Fruit fly (Drosophila melanogaster) whole organism, embryonic: ENCODE data around the gene Ubc6.

Source experiments
- Atf3 ChIP-seq: fragments of 200-800 bp; sonication (Bioruptor generic); optimal IDR thresholded peaks from 3 replicates; lab custom pipeline; 2016; ENCODE audit warnings: missing biosample characterization, missing genetic modification characterization
- CG10462 ChIP-seq: fragments of 200-800 bp; sonication (Bioruptor generic); optimal IDR thresholded peaks from 2 replicates; lab custom pipeline; 2016; ENCODE audit warnings: missing biosample characterization, missing genetic modification characterization
- CG10654 ChIP-seq: fragments of 200-800 bp; sonication (Bioruptor generic); optimal IDR thresholded peaks from 2 replicates; lab custom pipeline; 2016; ENCODE audit warnings: missing biosample characterization, missing genetic modification characterization
- CG10979 ChIP-seq: fragments of 200-800 bp; sonication (Bioruptor generic); optimal IDR thresholded peaks from 2 replicates; lab custom pipeline; 2018; ENCODE audit warnings: missing biosample characterization, mild to moderate bottlenecking, missing genetic modification characterization, moderate library complexity
- CG13424 ChIP-seq: fragments of 200-800 bp; sonication (Bioruptor generic); optimal IDR thresholded peaks from 2 replicates; lab custom pipeline; 2019; ENCODE audit warnings: missing biosample characterization, mild to moderate bottlenecking, missing genetic modification characterization, moderate library complexity
- CG13624 ChIP-seq: fragments of 200-800 bp; sonication (Bioruptor generic); optimal IDR thresholded peaks from 2 replicates; lab custom pipeline; 2016; ENCODE audit warnings: missing biosample characterization, missing genetic modification characterization
- CG13894 ChIP-seq: fragments of 200-800 bp; sonication (Bioruptor generic); optimal IDR thresholded peaks from 3 replicates; lab custom pipeline; 2018; ENCODE audit warnings: missing biosample characterization, mild to moderate bottlenecking, missing genetic modification characterization, moderate library complexity
- CG14710 ChIP-seq: fragments of 200-800 bp; sonication (Bioruptor generic); optimal IDR thresholded peaks from 3 replicates; lab custom pipeline; 2019; ENCODE audit warnings: missing biosample characterization, mild to moderate bottlenecking, missing genetic modification characterization, moderate library complexity
- CG17912 ChIP-seq: fragments of 200-800 bp; sonication (Bioruptor generic); optimal IDR thresholded peaks from 2 replicates; lab custom pipeline; 2018; ENCODE audit warnings: missing biosample characterization, mild to moderate bottlenecking, missing genetic modification characterization
- CG30020 ChIP-seq: fragments of 200-800 bp; optimal IDR thresholded peaks from 2 replicates; lab custom pipeline; 2019; ENCODE audit warnings: missing biosample characterization, mild to moderate bottlenecking, missing genetic modification characterization, moderate library complexity
- CG3847 ChIP-seq: fragments of 200-800 bp; sonication (Bioruptor generic); IDR thresholded peaks from 2 replicates; pipeline ENCODE4 v1.3.6; 2022; ENCODE audit warnings: missing biosample characterization, missing genetic modification characterization
- CG4404 ChIP-seq: fragments of 200-800 bp; sonication (Bioruptor generic); IDR thresholded peaks from 2 replicates; pipeline ENCODE4 v1.3.6; 2022; ENCODE audit warnings: missing biosample characterization, missing genetic modification characterization
- CG4707 ChIP-seq: fragments of 200-800 bp; sonication (Bioruptor generic); optimal IDR thresholded peaks from 2 replicates; lab custom pipeline; 2018; ENCODE audit warnings: missing biosample characterization, mild to moderate bottlenecking, missing genetic modification characterization, moderate library complexity
- CG4820 ChIP-seq: fragments of 200-800 bp; sonication (Bioruptor generic); optimal IDR thresholded peaks from 3 replicates; lab custom pipeline; 2016; ENCODE audit warnings: missing biosample characterization, missing genetic modification characterization
- CG7357 ChIP-seq: fragments of 200-800 bp; sonication (Bioruptor generic); IDR thresholded peaks from 3 replicates; pipeline ENCODE4 v1.3.6; 2022; ENCODE audit warnings: missing biosample characterization, missing genetic modification characterization
- CG7928 ChIP-seq: fragments of 200-800 bp; sonication (Bioruptor generic); optimal IDR thresholded peaks from 2 replicates; lab custom pipeline; 2017; ENCODE audit warnings: missing biosample characterization, mild to moderate bottlenecking, missing genetic modification characterization
- CG8478 ChIP-seq: fragments of >200 bp; optimal IDR thresholded peaks from 2 replicates; lab custom pipeline; 2018
- CG8924 ChIP-seq: fragments of 200-800 bp; optimal IDR thresholded peaks from 3 replicates; lab custom pipeline; 2019; ENCODE audit warnings: missing biosample characterization, mild to moderate bottlenecking, missing genetic modification characterization, moderate library complexity
- Eip74EF ChIP-seq, 2 experiments: fragments of 200-800 bp in 1 of 2; fragments of >200 bp in 1 of 2; sonication (Bioruptor generic) in 1 of 2; optimal IDR thresholded peaks; 2 replicates each; lab custom pipeline; 2017 to 2019; ENCODE audit warnings: missing biosample characterization in 2 of 2, missing genetic modification characterization in 2 of 2, mild to moderate bottlenecking in 1 of 2, moderate library complexity in 1 of 2
- HLHmδ ChIP-seq: fragments of 200-800 bp; sonication (Bioruptor generic); optimal IDR thresholded peaks from 2 replicates; lab custom pipeline; 2018; ENCODE audit warnings: missing biosample characterization, mild to moderate bottlenecking, missing genetic modification characterization, moderate library complexity
- Lpt ChIP-seq: fragments of >200 bp; optimal IDR thresholded peaks from 2 replicates; lab custom pipeline; 2018; ENCODE audit warnings: missing biosample characterization, missing genetic modification characterization
- Mrtf ChIP-seq: fragments of 200-800 bp; sonication (Bioruptor generic); IDR thresholded peaks from 3 replicates; pipeline ENCODE4 v1.3.6; 2022; ENCODE audit warnings: missing biosample characterization, missing genetic modification characterization
- Nf-YA ChIP-seq: fragments of 200-800 bp; sonication (Bioruptor generic); IDR thresholded peaks from 2 replicates; pipeline ENCODE4 v1.3.6; 2022; ENCODE audit warnings: missing biosample characterization, missing genetic modification characterization
- Pdp1 ChIP-seq, 2 experiments: fragments of 200-800 bp; sonication (Bioruptor generic); optimal IDR thresholded peaks; 3 replicates each; lab custom pipeline; 2016; ENCODE audit warnings: missing biosample characterization in 2 of 2, missing genetic modification characterization in 2 of 2, mild to moderate bottlenecking in 1 of 2, moderate library complexity in 1 of 2
- Side ChIP-seq: fragments of 200-800 bp; sonication (Bioruptor generic); optimal IDR thresholded peaks from 2 replicates; lab custom pipeline; 2016; ENCODE audit warnings: missing biosample characterization, missing genetic modification characterization
- Spps ChIP-seq: fragments of 200-800 bp; sonication (Bioruptor generic); optimal IDR thresholded peaks from 2 replicates; lab custom pipeline; 2018; ENCODE audit warnings: missing biosample characterization, mild to moderate bottlenecking, missing genetic modification characterization
- amos ChIP-seq: fragments of 200-800 bp; sonication (Bioruptor generic); IDR thresholded peaks from 2 replicates; pipeline ENCODE4 v1.3.6; 2022; ENCODE audit warnings: missing biosample characterization, missing genetic modification characterization; ENCODE audit not compliant: partially characterized antibody
- ara ChIP-seq: fragments of 200-800 bp; sonication (Bioruptor generic); IDR thresholded peaks from 2 replicates; pipeline ENCODE4 v1.3.6; 2022; ENCODE audit warnings: missing biosample characterization, missing genetic modification characterization
- bbx ChIP-seq: fragments of 200-800 bp; sonication (Bioruptor generic); IDR thresholded peaks from 2 replicates; pipeline ENCODE4 v1.3.6; 2022; ENCODE audit warnings: missing biosample characterization, missing genetic modification characterization; ENCODE audit not compliant: partially characterized antibody
- bigmax ChIP-seq: fragments of 200-800 bp; sonication (Bioruptor generic); optimal IDR thresholded peaks from 2 replicates; lab custom pipeline; 2018; ENCODE audit warnings: missing biosample characterization, mild to moderate bottlenecking, missing genetic modification characterization
- bowl ChIP-seq: fragments of 200-800 bp; sonication (Bioruptor generic); IDR thresholded peaks from 2 replicates; pipeline ENCODE4 v1.3.6; 2022; ENCODE audit warnings: missing biosample characterization, missing genetic modification characterization
- crc ChIP-seq: fragments of 200-800 bp; sonication (Bioruptor generic); optimal IDR thresholded peaks from 2 replicates; lab custom pipeline; 2016; ENCODE audit warnings: missing biosample characterization, missing genetic modification characterization
- dati ChIP-seq: fragments of 200-800 bp; sonication (Bioruptor generic); IDR thresholded peaks from 2 replicates; pipeline ENCODE4 v1.3.6; 2022; ENCODE audit warnings: missing biosample characterization, missing genetic modification characterization
- dysf ChIP-seq: fragments of 200-800 bp; sonication (Bioruptor generic); IDR thresholded peaks from 3 replicates; pipeline ENCODE4 v1.3.6; 2022; ENCODE audit warnings: missing biosample characterization, missing genetic modification characterization
- exex ChIP-seq: fragments of 200-800 bp; sonication (Bioruptor generic); optimal IDR thresholded peaks from 4 replicates; lab custom pipeline; 2018; ENCODE audit warnings: missing biosample characterization, mild to moderate bottlenecking, missing genetic modification characterization, moderate library complexity
- kay ChIP-seq: fragments of 200-800 bp; sonication (Bioruptor generic); optimal IDR thresholded peaks from 2 replicates; lab custom pipeline; 2016; ENCODE audit warnings: missing biosample characterization, missing genetic modification characterization
- maf-S ChIP-seq: fragments of 200-800 bp; sonication (Bioruptor generic); optimal IDR thresholded peaks from 2 replicates; lab custom pipeline; 2016; ENCODE audit warnings: missing biosample characterization, missing genetic modification characterization
- onecut ChIP-seq: fragments of 200-800 bp; sonication (Bioruptor generic); IDR thresholded peaks from 2 replicates; pipeline ENCODE4 v1.3.6; 2022; ENCODE audit warnings: missing biosample characterization, missing genetic modification characterization
- p53 ChIP-seq: fragments of 200-800 bp; sonication (Bioruptor generic); optimal IDR thresholded peaks from 2 replicates; lab custom pipeline; 2016; ENCODE audit warnings: missing biosample characterization, missing genetic modification characterization
- pb ChIP-seq: fragments of 200-800 bp; sonication (Bioruptor generic); optimal IDR thresholded peaks from 3 replicates; lab custom pipeline; 2016; ENCODE audit warnings: missing biosample characterization, missing genetic modification characterization
- pho ChIP-seq: fragments of 200-800 bp; sonication (Bioruptor generic); optimal IDR thresholded peaks from 2 replicates; lab custom pipeline; 2016; ENCODE audit warnings: missing biosample characterization, missing genetic modification characterization
- ro ChIP-seq: fragments of 200-800 bp; sonication (Bioruptor generic); IDR thresholded peaks from 2 replicates; pipeline ENCODE4 v1.3.6; 2022; ENCODE audit warnings: missing biosample characterization, missing genetic modification characterization
- sd ChIP-seq: fragments of 200-800 bp; sonication (Bioruptor generic); optimal IDR thresholded peaks from 3 replicates; lab custom pipeline; 2018; ENCODE audit warnings: missing biosample characterization, mild to moderate bottlenecking, missing genetic modification characterization, moderate library complexity
- slp2 ChIP-seq: fragments of 200-800 bp; sonication (Bioruptor generic); optimal IDR thresholded peaks from 2 replicates; lab custom pipeline; 2016; ENCODE audit warnings: missing biosample characterization, missing genetic modification characterization
- so ChIP-seq: fragments of 200-800 bp; sonication (Bioruptor generic); IDR thresholded peaks from 3 replicates; pipeline ENCODE4 v1.3.6; 2022; ENCODE audit warnings: missing biosample characterization, missing genetic modification characterization
- trh ChIP-seq: fragments of 200-800 bp; sonication (Bioruptor generic); optimal IDR thresholded peaks from 2 replicates; lab custom pipeline; 2016; ENCODE audit warnings: missing biosample characterization, missing genetic modification characterization
- tx ChIP-seq: fragments of 200-800 bp; sonication (Bioruptor generic); optimal IDR thresholded peaks from 2 replicates; lab custom pipeline; 2016; ENCODE audit warnings: missing biosample characterization, missing genetic modification characterization
- vfl ChIP-seq: fragments of 200-800 bp; sonication (Bioruptor generic); optimal IDR thresholded peaks from 2 replicates; lab custom pipeline; 2016; ENCODE audit warnings: missing biosample characterization, missing genetic modification characterization
- wor ChIP-seq: fragments of 200-800 bp; sonication (Bioruptor generic); IDR thresholded peaks from 2 replicates; pipeline ENCODE4 v1.3.6; 2022; ENCODE audit warnings: missing biosample characterization, missing genetic modification characterization
- yki ChIP-seq: fragments of >200 bp; optimal IDR thresholded peaks from 3 replicates; lab custom pipeline; 2018
- zfh1 ChIP-seq: fragments of 200-800 bp; sonication (Bioruptor generic); IDR thresholded peaks from 3 replicates; pipeline ENCODE4 v1.3.6; 2022; ENCODE audit warnings: missing biosample characterization, missing genetic modification characterization

The Ubc6 gene

dm6 chr3R:4970415-4971140 is 18.1 kb upstream of the Ubc6 start (continued):
- TF ChIP-seq Side (GFP tag; lab: Kevin White, UChicago), result peak; percentile 61
- TF ChIP-seq Nf-YA (GFP tag; lab: Robert Waterston, UW), result no peak
- no peak for TF ChIP-seq kay
- TF ChIP-seq yki (lab: Kevin White, UChicago), result peak; percentile 1
- no peak for TF ChIP-seq Lpt (GFP tag; lab: Kevin White, UChicago)
- no peak for TF ChIP-seq bowl (GFP tag; lab: Robert Waterston, UW)
- TF ChIP-seq exex (tag; lab: Kevin White, UChicago), result no peak
- peak; percentile 26 for TF ChIP-seq Spps (tag; lab: Kevin White, UChicago)
- peak; percentile 93 for TF ChIP-seq CG7928 (GFP tag; lab: Kevin White, UChicago)
- TF ChIP-seq CG8478 (lab: Kevin White, UChicago), result peak; percentile 89
- peak; percentile 48 for TF ChIP-seq sd
- peak; percentile 25 for TF ChIP-seq maf-S (GFP tag; lab: Kevin White, UChicago)
- no peak for TF ChIP-seq dati
- TF ChIP-seq CG10654, result peak; percentile 59
- TF ChIP-seq bigmax (GFP tag; lab: Kevin White, UChicago), result no peak
- TF ChIP-seq trh (GFP tag; lab: Kevin White, UChicago), result no peak
- TF ChIP-seq pb (GFP tag; lab: Kevin White, UChicago), result no peak
- no peak; the same call in 1 of the 2 replicates for TF ChIP-seq ro (GFP tag; lab: Robert Waterston, UW)
- TF ChIP-seq dysf (GFP tag; lab: Robert Waterston, UW), result peak; percentile 61; the same call in 2 of the 3 replicates
- TF ChIP-seq wor, result no peak
- TF ChIP-seq CG10979 (tag; lab: Kevin White, UChicago), result peak; percentile 63
- no peak for TF ChIP-seq bbx (GFP tag; lab: Robert Waterston, UW)
- peak; percentile 29 for TF ChIP-seq CG14710 (tag; lab: Kevin White, UChicago)
- peak; percentile 16 for TF ChIP-seq tx (GFP tag; lab: Kevin White, UChicago)
- TF ChIP-seq CG4707, result no peak
- TF ChIP-seq CG13424 (tag; lab: Kevin White, UChicago), result peak; percentile 43
- TF ChIP-seq Pdp1 (GFP tag; optimal IDR thresholded peaks at IDR 0.05; lab: Kevin White, UChicago), result peak; percentile 52 to 96
- no peak for TF ChIP-seq CG10462 (GFP tag; lab: Kevin White, UChicago)
- TF ChIP-seq slp2, result peak; percentile 38
- TF ChIP-seq CG7357 (GFP tag; lab: Robert Waterston, UW), result no peak
- TF ChIP-seq CG13624 (GFP tag; lab: Kevin White, UChicago), result peak; percentile 61
- no peak for TF ChIP-seq Eip74EF (GFP tag; optimal IDR thresholded peaks at IDR 0.05; lab: Kevin White, UChicago)
- TF ChIP-seq pho (GFP tag; lab: Kevin White, UChicago), result peak; percentile 77
- TF ChIP-seq zfh1, result peak; percentile 82
- TF ChIP-seq CG8924 (tag; lab: Kevin White, UChicago), result no peak
- peak; percentile 73 for TF ChIP-seq CG3847
- peak; percentile 8 for TF ChIP-seq crc (GFP tag; lab: Kevin White, UChicago)
- TF ChIP-seq so (GFP tag; lab: Robert Waterston, UW), result peak; percentile 63; the same call in 1 of the 3 replicates
- peak; percentile 83; the same call in 2 of the 3 replicates for TF ChIP-seq Mrtf (GFP tag; lab: Robert Waterston, UW)
- peak; percentile 34 for TF ChIP-seq HLHmδ (GFP tag; lab: Kevin White, UChicago)
- no peak for TF ChIP-seq CG30020
- peak; percentile 7 for TF ChIP-seq p53 (GFP tag; lab: Kevin White, UChicago)
- peak; percentile 13 for TF ChIP-seq Atf3 (GFP tag; lab: Kevin White, UChicago)
- no peak for TF ChIP-seq ara (GFP tag; lab: Robert Waterston, UW)
- peak; percentile 19; the same call in 1 of the 2 replicates for TF ChIP-seq onecut
- TF ChIP-seq amos (GFP tag; lab: Robert Waterston, UW), result peak; percentile 78
- TF ChIP-seq CG4404 (GFP tag; lab: Robert Waterston, UW), result peak; percentile 55; the same call in 1 of the 2 replicates
- peak; percentile 39 for TF ChIP-seq CG4820 (GFP tag; lab: Kevin White, UChicago)
- peak; percentile 86 for TF ChIP-seq CG13894 (tag; lab: Kevin White, UChicago)
- no peak for TF ChIP-seq vfl (GFP tag; lab: Kevin White, UChicago)
- TF ChIP-seq CG17912, result peak; percentile 80
